Fruit fly (Drosophila melanogaster): ENCODE data around the gene CG14383.

- TF ChIP-seq psq (optimal IDR thresholded peaks at IDR 0.05) (no peak), Sin3A (optimal IDR thresholded peaks at IDR 0.05) (no peak), h (optimal IDR thresholded peaks at IDR 0.05) (no peak), Myc (optimal IDR thresholded peaks at IDR 0.05) (no peak)
These were observed 16.2 kb downstream of the CG14383 start for dm6 chr3R:12972106-12972505.

Measured in Kc167 (cell line).